Fruit fly (Drosophila melanogaster) whole organism, embryonic: ENCODE measurements around the gene CG2641.
A peak's percentile ranks its signal among the peaks of the same experiment; 100 is the strongest.

Experiments
- Atf3 ChIP-seq: fragments of 200-800 bp; sonication (Bioruptor generic); optimal IDR thresholded peaks from 3 replicates; lab custom pipeline; 2016; ENCODE audit warnings: missing biosample characterization, missing genetic modification characterization
- Bgb ChIP-seq: fragments of 200-800 bp; sonication (Bioruptor generic); IDR thresholded peaks from 2 replicates; pipeline ENCODE4 v1.3.6; 2022; ENCODE audit warnings: missing biosample characterization, missing genetic modification characterization; ENCODE audit not compliant: partially characterized antibody
- CG10462 ChIP-seq: fragments of 200-800 bp; sonication (Bioruptor generic); optimal IDR thresholded peaks from 2 replicates; lab custom pipeline; 2016; ENCODE audit warnings: missing biosample characterization, missing genetic modification characterization
- CG11093 ChIP-seq: fragments of 200-800 bp; sonication (Bioruptor generic); IDR thresholded peaks from 3 replicates; pipeline ENCODE4 v1.3.6; 2022; ENCODE audit warnings: missing biosample characterization, missing genetic modification characterization
- CG12104 ChIP-seq: fragments of 200-800 bp; sonication (Bioruptor generic); optimal IDR thresholded peaks from 3 replicates; lab custom pipeline; 2016; ENCODE audit warnings: missing biosample characterization, missing genetic modification characterization
- CG13624 ChIP-seq: fragments of 200-800 bp; sonication (Bioruptor generic); optimal IDR thresholded peaks from 2 replicates; lab custom pipeline; 2016; ENCODE audit warnings: missing biosample characterization, missing genetic modification characterization
- CG17912 ChIP-seq: fragments of 200-800 bp; sonication (Bioruptor generic); optimal IDR thresholded peaks from 2 replicates; lab custom pipeline; 2018; ENCODE audit warnings: missing biosample characterization, mild to moderate bottlenecking, missing genetic modification characterization
- CG30431 ChIP-seq: fragments of 200-800 bp; sonication (Bioruptor generic); optimal IDR thresholded peaks from 2 replicates; lab custom pipeline; 2017; ENCODE audit warnings: missing biosample characterization, missing genetic modification characterization
- CG3847 ChIP-seq: fragments of 200-800 bp; sonication (Bioruptor generic); IDR thresholded peaks from 2 replicates; pipeline ENCODE4 v1.3.6; 2022; ENCODE audit warnings: missing biosample characterization, missing genetic modification characterization
- CG4854 ChIP-seq: fragments of 200-800 bp; sonication (Bioruptor generic); optimal IDR thresholded peaks from 2 replicates; lab custom pipeline; 2016; ENCODE audit warnings: missing biosample characterization, missing genetic modification characterization, inconsistent platforms
- CG8924 ChIP-seq: fragments of 200-800 bp; optimal IDR thresholded peaks from 3 replicates; lab custom pipeline; 2019; ENCODE audit warnings: missing biosample characterization, mild to moderate bottlenecking, missing genetic modification characterization, moderate library complexity
- CG9932 ChIP-seq: fragments of 200-800 bp; sonication (Bioruptor generic); IDR thresholded peaks from 2 replicates; pipeline ENCODE4 v1.3.6; 2022; ENCODE audit warnings: missing biosample characterization, missing genetic modification characterization
- D ChIP-seq, 2 experiments: fragments of 200-800 bp in 1 of 2; fragments of >200 bp in 1 of 2; sonication (Bioruptor generic) in 1 of 2; optimal IDR thresholded peaks; 2 replicates in 1 of 2; 3 replicates in 1 of 2; lab custom pipeline; 2017; ENCODE audit warnings: mild to moderate bottlenecking in 1 of 2, missing biosample characterization in 1 of 2, missing genetic modification characterization in 1 of 2, missing genetic modification reagents in 1 of 2
- Dll ChIP-seq: fragments of 200-800 bp; sonication (Bioruptor generic); IDR thresholded peaks from 4 replicates; pipeline ENCODE4 v1.3.6; 2022; ENCODE audit warnings: missing biosample characterization, missing genetic modification characterization; ENCODE audit not compliant: partially characterized antibody
- Dp ChIP-seq: fragments of 200-800 bp; sonication (Bioruptor generic); optimal IDR thresholded peaks from 2 replicates; lab custom pipeline; 2018; ENCODE audit warnings: missing biosample characterization, mild to moderate bottlenecking, missing genetic modification characterization, moderate library complexity
- E2f1 ChIP-seq: fragments of 200-800 bp; sonication (Bioruptor generic); IDR thresholded peaks from 2 replicates; pipeline ENCODE4 v1.3.6; 2022; ENCODE audit warnings: missing biosample characterization, missing genetic modification characterization
- Fer1 ChIP-seq: fragments of 200-800 bp; sonication (Bioruptor generic); optimal IDR thresholded peaks from 2 replicates; lab custom pipeline; 2017; ENCODE audit warnings: missing biosample characterization, mild to moderate bottlenecking, missing genetic modification characterization
- H15 ChIP-seq: fragments of 200-800 bp; sonication (Bioruptor generic); IDR thresholded peaks from 3 replicates; pipeline ENCODE4 v1.3.6; 2022; ENCODE audit warnings: missing biosample characterization, missing genetic modification characterization
- H2.0 ChIP-seq: fragments of 200-800 bp; sonication (Bioruptor generic); IDR thresholded peaks from 2 replicates; pipeline ENCODE4 v1.3.6; 2022; ENCODE audit warnings: missing biosample characterization, missing genetic modification characterization
- HHEX ChIP-seq: fragments of 200-800 bp; sonication (Bioruptor generic); optimal IDR thresholded peaks from 3 replicates; lab custom pipeline; 2017; ENCODE audit warnings: missing biosample characterization, mild to moderate bottlenecking, missing genetic modification characterization, missing genetic modification reagents
- Scr ChIP-seq: fragments of 200-800 bp; sonication (Bioruptor generic); IDR thresholded peaks from 2 replicates; pipeline ENCODE4 v1.3.6; 2022; ENCODE audit warnings: missing biosample characterization, missing genetic modification characterization; ENCODE audit not compliant: partially characterized antibody
- Sin3A ChIP-seq: fragments of >200 bp; optimal IDR thresholded peaks from 2 replicates; lab custom pipeline; 2018
- Sry-β ChIP-seq: fragments of 200-800 bp; sonication (Bioruptor generic); optimal IDR thresholded peaks from 2 replicates; lab custom pipeline; 2018; ENCODE audit warnings: missing biosample characterization, mild to moderate bottlenecking, missing genetic modification characterization, moderate library complexity
- Stat92E ChIP-seq, 3 experiments: fragments of >200 bp in 2 of 3; fragments of 200-800 bp in 1 of 3; sonication (Bioruptor generic) in 1 of 3; optimal IDR thresholded peaks; 2 replicates each; lab custom pipeline; 2017 to 2019; ENCODE audit warnings: missing biosample characterization in 3 of 3, missing genetic modification characterization in 3 of 3, mild to moderate bottlenecking in 1 of 3, moderate library complexity in 1 of 3
- aop ChIP-seq: fragments of 200-800 bp; sonication (Bioruptor generic); IDR thresholded peaks from 2 replicates; pipeline ENCODE4 v1.3.6; 2022; ENCODE audit warnings: missing biosample characterization, missing genetic modification characterization
- bigmax ChIP-seq: fragments of 200-800 bp; sonication (Bioruptor generic); optimal IDR thresholded peaks from 2 replicates; lab custom pipeline; 2018; ENCODE audit warnings: missing biosample characterization, mild to moderate bottlenecking, missing genetic modification characterization
- bsh ChIP-seq, 2 experiments: fragments of 200-800 bp; sonication (Bioruptor generic); optimal IDR thresholded peaks; 2 replicates each; lab custom pipeline; 2017 to 2018; ENCODE audit warnings: mild to moderate bottlenecking in 2 of 2, missing biosample characterization in 2 of 2, missing genetic modification characterization in 2 of 2, moderate library complexity in 1 of 2
- chif ChIP-seq, 2 experiments: fragments of 200-800 bp; sonication (Bioruptor generic); optimal IDR thresholded peaks; 3 replicates each; lab custom pipeline; 2016; ENCODE audit warnings: missing biosample characterization in 2 of 2, missing genetic modification characterization in 2 of 2
- ci ChIP-seq: fragments of 200-800 bp; sonication (Bioruptor generic); IDR thresholded peaks from 3 replicates; pipeline ENCODE4 v1.3.6; 2022; ENCODE audit warnings: missing biosample characterization, missing genetic modification characterization
- dan ChIP-seq: fragments of 200-800 bp; sonication (Bioruptor generic); IDR thresholded peaks from 2 replicates; pipeline ENCODE4 v1.3.6; 2022; ENCODE audit warnings: missing biosample characterization, missing genetic modification characterization
- ems ChIP-seq: fragments of 200-800 bp; sonication (Bioruptor generic); optimal IDR thresholded peaks from 3 replicates; lab custom pipeline; 2016; ENCODE audit warnings: missing biosample characterization, missing genetic modification characterization
- exex ChIP-seq: fragments of 200-800 bp; sonication (Bioruptor generic); optimal IDR thresholded peaks from 4 replicates; lab custom pipeline; 2018; ENCODE audit warnings: missing biosample characterization, mild to moderate bottlenecking, missing genetic modification characterization, moderate library complexity
- ftz-f1 ChIP-seq: fragments of 200-800 bp; sonication (Bioruptor generic); optimal IDR thresholded peaks from 2 replicates; lab custom pipeline; 2016; ENCODE audit warnings: missing biosample characterization, missing genetic modification characterization
- gsb ChIP-seq: fragments of 200-800 bp; sonication (Bioruptor generic); IDR thresholded peaks from 2 replicates; pipeline ENCODE4 v1.3.6; 2022; ENCODE audit warnings: missing biosample characterization, missing genetic modification characterization
- gsb-n ChIP-seq: fragments of 200-800 bp; sonication (Bioruptor generic); optimal IDR thresholded peaks from 3 replicates; lab custom pipeline; 2018; ENCODE audit warnings: missing biosample characterization, mild to moderate bottlenecking, missing genetic modification characterization
- jigr1 ChIP-seq: fragments of 200-800 bp; sonication (Bioruptor generic); IDR thresholded peaks from 3 replicates; pipeline ENCODE4 v1.3.6; 2022; ENCODE audit warnings: missing biosample characterization, missing genetic modification characterization
- nmo ChIP-seq: fragments of 200-800 bp; sonication (Bioruptor generic); optimal IDR thresholded peaks from 2 replicates; lab custom pipeline; 2018; ENCODE audit warnings: missing biosample characterization, mild to moderate bottlenecking, missing genetic modification characterization, moderate library complexity
- odd ChIP-seq: fragments of 200-800 bp; sonication (Bioruptor generic); optimal IDR thresholded peaks from 2 replicates; lab custom pipeline; 2017; ENCODE audit warnings: missing biosample characterization, mild to moderate bottlenecking, missing genetic modification characterization
- phol ChIP-seq: fragments of 200-800 bp; sonication (Bioruptor generic); optimal IDR thresholded peaks from 3 replicates; lab custom pipeline; 2018; ENCODE audit warnings: missing biosample characterization, mild to moderate bottlenecking, missing genetic modification characterization, moderate library complexity
- repo ChIP-seq: fragments of 200-800 bp; sonication (Bioruptor generic); optimal IDR thresholded peaks from 2 replicates; lab custom pipeline; 2016; ENCODE audit warnings: missing biosample characterization, missing genetic modification characterization
- ro ChIP-seq: fragments of 200-800 bp; sonication (Bioruptor generic); IDR thresholded peaks from 2 replicates; pipeline ENCODE4 v1.3.6; 2022; ENCODE audit warnings: missing biosample characterization, missing genetic modification characterization
- schlank ChIP-seq: fragments of 200-800 bp; sonication (Bioruptor generic); optimal IDR thresholded peaks from 2 replicates; lab custom pipeline; 2018; ENCODE audit warnings: missing biosample characterization, mild to moderate bottlenecking, missing genetic modification characterization
- sd ChIP-seq: fragments of 200-800 bp; sonication (Bioruptor generic); optimal IDR thresholded peaks from 3 replicates; lab custom pipeline; 2018; ENCODE audit warnings: missing biosample characterization, mild to moderate bottlenecking, missing genetic modification characterization, moderate library complexity
- sima ChIP-seq: fragments of 200-800 bp; sonication (Bioruptor generic); optimal IDR thresholded peaks from 2 replicates; lab custom pipeline; 2016; ENCODE audit warnings: missing biosample characterization, missing genetic modification characterization
- tap ChIP-seq: fragments of 200-800 bp; optimal IDR thresholded peaks from 3 replicates; lab custom pipeline; 2019; ENCODE audit warnings: missing biosample characterization, mild to moderate bottlenecking, missing genetic modification characterization, moderate library complexity
- toy ChIP-seq: fragments of 200-800 bp; sonication (Bioruptor generic); IDR thresholded peaks from 2 replicates; pipeline ENCODE4 v1.3.6; 2022; ENCODE audit warnings: missing biosample characterization, missing genetic modification characterization
- twi ChIP-seq: fragments of 200-800 bp; optimal IDR thresholded peaks from 2 replicates; lab custom pipeline; 2019; ENCODE audit warnings: missing biosample characterization, mild to moderate bottlenecking, missing genetic modification characterization, moderate library complexity
- zfh1 ChIP-seq: fragments of 200-800 bp; sonication (Bioruptor generic); IDR thresholded peaks from 3 replicates; pipeline ENCODE4 v1.3.6; 2022; ENCODE audit warnings: missing biosample characterization, missing genetic modification characterization

The CG2641 gene

DNA sequence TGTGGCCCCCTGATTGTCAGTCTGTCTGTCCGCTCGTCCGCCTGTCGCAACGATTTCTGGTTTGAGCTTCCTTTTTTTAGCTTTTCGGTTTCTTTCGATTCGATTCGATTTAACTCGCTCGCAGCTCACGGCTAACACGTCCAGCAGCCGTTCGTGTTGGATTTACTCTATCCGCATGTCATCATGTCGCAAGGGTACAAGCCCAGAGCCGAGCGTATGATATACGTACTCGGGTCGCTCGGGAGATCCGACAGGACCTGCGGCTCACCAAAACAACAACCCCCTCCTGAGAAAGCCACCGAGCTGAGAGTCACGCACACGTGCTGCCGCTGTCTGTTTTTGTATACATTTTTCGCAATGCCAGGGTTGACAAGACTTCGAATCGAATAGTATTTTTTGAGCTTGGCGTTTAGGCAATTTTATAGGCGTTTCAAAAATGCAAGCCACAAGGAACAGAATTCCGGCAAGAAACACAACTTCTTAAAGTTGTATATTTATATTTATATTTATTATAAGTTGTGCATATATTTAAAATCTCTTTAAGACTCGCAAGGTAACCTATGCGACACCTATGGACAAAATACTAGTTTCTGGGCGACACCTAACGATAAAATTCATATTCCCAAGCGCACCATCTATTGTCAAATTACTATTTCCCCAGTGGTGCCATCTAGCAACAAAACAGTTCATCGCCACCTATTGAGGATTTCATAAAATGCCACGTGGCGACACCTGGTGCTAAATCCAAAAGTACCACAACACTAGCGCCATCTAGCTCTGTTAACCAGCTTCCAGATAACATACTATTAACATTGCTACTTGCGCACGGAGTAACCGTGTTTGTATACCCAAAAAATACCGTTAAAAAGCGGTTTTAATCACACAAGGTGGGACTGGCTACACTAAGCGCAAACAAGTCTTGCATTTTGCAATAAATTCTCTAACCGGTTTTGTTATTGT, 16.1 kb downstream of the CG2641 start, which contains the start of the genes CG2993 and sgll (continued):
- TF ChIP-seq Bgb (GFP tag; lab: Robert Waterston, UW) (peak; percentile 51), gsb (GFP tag; lab: Robert Waterston, UW) (peak; percentile 84), zfh1 (peak; percentile 97), schlank (tag; lab: Kevin White, UChicago) (peak; percentile 46), H15 (peak; percentile 94), toy (GFP tag; lab: Robert Waterston, UW) (peak; percentile 39; the same call in 1 of the 2 replicates), CG9932 (GFP tag; lab: Robert Waterston, UW) (peak; percentile 96), bigmax (GFP tag; lab: Kevin White, UChicago) (peak; percentile 52), repo (GFP tag; lab: Kevin White, UChicago) (peak; percentile 85), bsh (GFP tag; optimal IDR thresholded peaks at IDR 0.05; lab: Kevin White, UChicago) (peak in 1 of 2 experiments; percentile 87), phol (tag; lab: Kevin White, UChicago) (peak; percentile 84), odd (GFP tag; lab: Kevin White, UChicago) (peak; percentile 41), jigr1 (peak; percentile 76; the same call in 2 of the 3 replicates), sd (tag; lab: Kevin White, UChicago) (peak; percentile 94), CG4854 (GFP tag; lab: Kevin White, UChicago) (peak; percentile 85), exex (tag; lab: Kevin White, UChicago) (no peak), ro (GFP tag; lab: Robert Waterston, UW) (peak; percentile 89), CG8924 (tag; lab: Kevin White, UChicago) (no peak), ci (GFP tag; lab: Robert Waterston, UW) (peak; percentile 97), ems (GFP tag; lab: Kevin White, UChicago) (peak; percentile 84), Scr (GFP tag; lab: Robert Waterston, UW) (no peak), Dll (GFP tag; lab: Robert Waterston, UW) (no peak), Atf3 (GFP tag; lab: Kevin White, UChicago) (peak; percentile 91), gsb-n (tag; lab: Kevin White, UChicago) (peak; percentile 70), tap (tag; lab: Kevin White, UChicago) (no peak), Fer1 (GFP tag; lab: Kevin White, UChicago) (peak; percentile 67), D (optimal IDR thresholded peaks at IDR 0.05; lab: Kevin White, UChicago) (no peak), D (GFP tag; optimal IDR thresholded peaks at IDR 0.05; lab: Kevin White, UChicago) (peak; percentile 80), CG11093 (GFP tag; lab: Robert Waterston, UW) (peak; percentile 87), H2.0 (GFP tag; lab: Robert Waterston, UW) (peak; percentile 92), CG3847 (GFP tag; lab: Robert Waterston, UW) (peak; percentile 92), HHEX (GFP tag; lab: Kevin White, UChicago) (peak; percentile 79), twi (tag; lab: Kevin White, UChicago) (peak; percentile 74), CG10462 (GFP tag; lab: Kevin White, UChicago) (peak; percentile 77), E2f1 (GFP tag; lab: Robert Waterston, UW) (peak; percentile 94), dan (GFP tag; lab: Robert Waterston, UW) (peak; percentile 46; the same call in 1 of the 2 replicates), CG12104 (GFP tag; lab: Kevin White, UChicago) (peak; percentile 65), ftz-f1 (GFP tag; lab: Kevin White, UChicago) (peak; percentile 59), Stat92E (GFP tag; optimal IDR thresholded peaks at IDR 0.05; lab: Kevin White, UChicago) (no peak), sima (peak; percentile 60), Dp (GFP tag; lab: Kevin White, UChicago) (peak; percentile 25), CG13624 (GFP tag; lab: Kevin White, UChicago) (peak; percentile 91), chif (GFP tag; optimal IDR thresholded peaks at IDR 0.05; lab: Kevin White, UChicago) (peak; percentile 90 to 97), CG17912 (GFP tag; lab: Kevin White, UChicago) (peak; percentile 97), CG30431 (GFP tag; lab: Kevin White, UChicago) (peak; percentile 91), Sry-β (peak; percentile 47), aop (GFP tag; lab: Robert Waterston, UW) (peak; percentile 38; the same call in 1 of the 2 replicates), nmo (peak; percentile 86), Sin3A (no peak)
